Worm (Caenorhabditis elegans): Measurements from ENCODE around the gene che-12.

DNA sequence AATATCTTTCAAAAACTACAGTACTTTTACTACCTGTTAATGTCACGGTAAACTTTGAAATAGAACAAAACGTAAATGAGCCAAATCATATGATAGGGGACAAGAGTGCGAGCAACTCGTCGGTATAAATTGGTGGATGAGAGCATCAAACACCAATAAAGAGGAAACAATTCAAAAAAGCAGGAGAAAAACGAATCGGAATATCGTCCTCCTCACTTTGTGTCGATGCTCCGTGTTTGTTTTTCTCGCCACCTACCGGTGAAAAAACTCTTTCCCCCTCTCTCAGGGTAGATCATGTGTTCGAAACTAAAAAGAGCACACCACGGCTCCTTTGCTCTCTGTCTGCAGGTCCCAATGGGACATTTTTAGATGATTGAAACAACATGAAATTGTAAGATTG is 20.9 kb upstream of the che-12 start:
- TF ChIP-seq F37D6.2 (tag; optimal IDR thresholded peaks at IDR 0.05) (no peak), cey-2 (tag; optimal IDR thresholded peaks at IDR 0.05; ENCODE audit: borderline replicate concordance, insufficient read depth) (no peak), lir-3 (tag; optimal IDR thresholded peaks at IDR 0.05) (no peak), ceh-82 (tag; optimal IDR thresholded peaks at IDR 0.05) (no peak), snpc-4 (tag; optimal IDR thresholded peaks at IDR 0.05) (no peak), ztf-11 (tag; optimal IDR thresholded peaks at IDR 0.05) (no peak), aly-2 (tag; optimal IDR thresholded peaks at IDR 0.05) (no peak), dmd-9 (GFP tag; IDR thresholded peaks at IDR 0.05) (no peak), R02D3.7 (tag; optimal IDR thresholded peaks at IDR 0.05) (no peak), pqm-1 (tag; optimal IDR thresholded peaks at IDR 0.05) (no peak)

Data from whole organism, L4 larva.